Worm (Caenorhabditis elegans): ENCODE measurements around the gene F10C2.3.
A peak's percentile ranks its signal among the peaks of the same experiment; 100 is the strongest.

The F10C2.3 gene

DNA sequence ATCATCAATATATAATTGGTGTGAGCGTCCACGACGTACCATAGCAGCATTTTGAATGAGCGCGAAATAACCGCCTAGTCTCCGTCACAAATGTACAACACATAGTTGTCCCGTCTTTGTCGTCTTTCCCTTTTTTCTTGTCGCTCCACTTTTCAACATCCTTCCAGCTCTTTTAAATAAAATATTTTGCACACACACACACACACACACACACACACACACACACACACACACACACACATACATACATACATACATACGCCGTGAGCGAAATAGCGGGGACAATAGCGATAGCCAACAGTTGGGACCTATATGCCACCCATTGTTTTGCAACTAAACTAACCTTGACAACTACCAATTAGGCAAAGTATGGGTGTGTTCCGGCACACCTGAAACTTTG lies 18.2 kb downstream of the F10C2.3 start:
- no peak for TF ChIP-seq hmg-4 (GFP tag; optimal IDR thresholded peaks at IDR 0.05)
- TF ChIP-seq ets-7 (tag; optimal IDR thresholded peaks at IDR 0.05): no peak
- no peak for TF ChIP-seq B0310.2 (tag; optimal IDR thresholded peaks at IDR 0.05)
- no peak for TF ChIP-seq scrt-1 (GFP tag; IDR thresholded peaks at IDR 0.05)
- no peak for TF ChIP-seq sea-1 (GFP tag; conservative IDR thresholded peaks at IDR 0.05)
- no peak for TF ChIP-seq tbx-37 (GFP tag; conservative IDR thresholded peaks at IDR 0.05)
- TF ChIP-seq hmbx-1 (tag; optimal IDR thresholded peaks at IDR 0.05): no peak
- no peak for TF ChIP-seq aly-1 (tag; optimal IDR thresholded peaks at IDR 0.05)
- TF ChIP-seq tbx-11 (GFP tag; IDR thresholded peaks at IDR 0.05): no peak
- no peak for TF ChIP-seq ceh-36 (tag; optimal IDR thresholded peaks at IDR 0.05)

ce11 chrV:12038783-12039182 lies 18.7 kb downstream of the F10C2.3 start:
- TF ChIP-seq tbx-37 (GFP tag; conservative IDR thresholded peaks at IDR 0.05): no peak
- peak; percentile 62 for TF ChIP-seq hmg-4 (GFP tag; optimal IDR thresholded peaks at IDR 0.05)
- TF ChIP-seq sea-1 (GFP tag; conservative IDR thresholded peaks at IDR 0.05): no peak
- peak; percentile 8 for TF ChIP-seq aly-1 (tag; optimal IDR thresholded peaks at IDR 0.05)
- TF ChIP-seq scrt-1 (GFP tag; IDR thresholded peaks at IDR 0.05): peak; percentile 54; the same call in 1 of the 2 replicates
- no peak for TF ChIP-seq ets-7 (tag; optimal IDR thresholded peaks at IDR 0.05)
- no peak for TF ChIP-seq hnd-1 (tag; optimal IDR thresholded peaks at IDR 0.05)
- TF ChIP-seq ama-1 (optimal IDR thresholded peaks at IDR 0.05): no peak
- TF ChIP-seq flt-1 (GFP tag; IDR thresholded peaks at IDR 0.05): no peak
- TF ChIP-seq F13C5.2 (tag; optimal IDR thresholded peaks at IDR 0.05): no peak
- TF ChIP-seq ceh-36 (tag; optimal IDR thresholded peaks at IDR 0.05): no peak

- no peak for TF ChIP-seq tbx-11 (GFP tag; IDR thresholded peaks at IDR 0.05)
- TF ChIP-seq sea-1 (GFP tag; conservative IDR thresholded peaks at IDR 0.05): 0 out of 2 replicates have a peak, but pooled peaks have one; percentile 7
- peak; percentile 52 for TF ChIP-seq hmg-4 (GFP tag; optimal IDR thresholded peaks at IDR 0.05)
Measured at ce11 chrV:12039755-12040154, 19.6 kb downstream of the F10C2.3 start.

DNA sequence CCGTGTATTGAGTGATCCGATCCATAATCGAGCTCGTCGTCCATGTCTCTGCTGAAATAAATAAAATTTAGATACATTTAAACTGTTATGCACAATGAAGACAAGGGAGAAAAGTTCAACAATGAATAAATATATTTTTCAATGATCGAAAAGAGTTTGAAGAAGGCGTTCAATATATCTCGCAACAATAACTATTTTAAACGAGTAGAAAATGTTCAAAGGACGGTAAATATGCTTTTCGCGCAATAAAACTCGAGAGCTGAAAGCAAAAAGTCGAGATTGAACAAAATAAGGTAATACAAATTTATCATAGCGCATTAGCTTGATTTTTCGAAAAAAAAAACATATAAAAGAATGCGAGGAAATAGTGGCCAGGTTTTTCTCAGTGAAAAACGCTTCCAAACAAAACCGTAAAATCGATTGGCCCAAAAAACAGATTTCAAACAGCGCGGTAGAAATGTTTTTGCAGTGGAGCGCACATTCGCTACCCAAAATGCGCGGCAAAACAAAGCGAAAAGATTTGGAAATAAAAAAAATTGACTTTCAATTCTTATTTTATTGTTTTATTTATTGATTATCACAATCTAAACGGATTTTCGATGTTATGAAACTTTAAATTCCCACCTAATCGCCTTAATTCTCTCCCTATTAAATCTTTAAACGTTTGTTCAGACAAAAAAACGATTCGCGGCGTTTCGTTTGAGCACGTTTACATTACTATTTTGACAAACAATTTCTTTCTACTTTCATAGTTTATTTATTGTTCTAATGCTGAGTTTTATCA lies 20.9 kb downstream of the F10C2.3 start, which contains the start of the genes kup-1 and F10C2.4:
Gene kup-1, minus strand, starts transcription at position 51 of the 784 bp plus-strand sequence.
Gene F10C2.4, plus strand, starts transcription at position 734 of the 784 bp plus-strand sequence.
- TF ChIP-seq pes-1 (GFP tag; IDR thresholded peaks at IDR 0.05): no peak
- no peak for TF ChIP-seq ets-7 (tag; optimal IDR thresholded peaks at IDR 0.05)
- TF ChIP-seq scrt-1 (GFP tag; IDR thresholded peaks at IDR 0.05): no peak
- TF ChIP-seq sea-1 (GFP tag; conservative IDR thresholded peaks at IDR 0.05): no peak
- no peak for TF ChIP-seq hmbx-1 (tag; optimal IDR thresholded peaks at IDR 0.05)
- no peak for TF ChIP-seq tbx-11 (GFP tag; IDR thresholded peaks at IDR 0.05)
- no peak for TF ChIP-seq hnd-1 (tag; optimal IDR thresholded peaks at IDR 0.05)
- TF ChIP-seq tbx-37 (GFP tag; conservative IDR thresholded peaks at IDR 0.05): no peak

ce11 chrV:12045132-12045531 lies 25.0 kb downstream of the F10C2.3 start, which contains the start of gene F10C2.5:
Gene F10C2.5 (plus strand): TSS chrV:12045432.
- TF ChIP-seq tbx-37 (GFP tag; conservative IDR thresholded peaks at IDR 0.05) (no peak), flt-1 (GFP tag; IDR thresholded peaks at IDR 0.05) (no peak), hnd-1 (tag; optimal IDR thresholded peaks at IDR 0.05) (no peak), ama-1 (optimal IDR thresholded peaks at IDR 0.05) (no peak), pes-1 (GFP tag; IDR thresholded peaks at IDR 0.05) (no peak), aly-1 (tag; optimal IDR thresholded peaks at IDR 0.05) (no peak), ceh-36 (tag; optimal IDR thresholded peaks at IDR 0.05) (no peak), sea-1 (GFP tag; conservative IDR thresholded peaks at IDR 0.05) (no peak), ets-7 (tag; optimal IDR thresholded peaks at IDR 0.05) (no peak), tra-4 (tag; optimal IDR thresholded peaks at IDR 0.05) (no peak), tbx-11 (GFP tag; IDR thresholded peaks at IDR 0.05) (no peak), hmg-4 (GFP tag; optimal IDR thresholded peaks at IDR 0.05) (no peak)

DNA sequence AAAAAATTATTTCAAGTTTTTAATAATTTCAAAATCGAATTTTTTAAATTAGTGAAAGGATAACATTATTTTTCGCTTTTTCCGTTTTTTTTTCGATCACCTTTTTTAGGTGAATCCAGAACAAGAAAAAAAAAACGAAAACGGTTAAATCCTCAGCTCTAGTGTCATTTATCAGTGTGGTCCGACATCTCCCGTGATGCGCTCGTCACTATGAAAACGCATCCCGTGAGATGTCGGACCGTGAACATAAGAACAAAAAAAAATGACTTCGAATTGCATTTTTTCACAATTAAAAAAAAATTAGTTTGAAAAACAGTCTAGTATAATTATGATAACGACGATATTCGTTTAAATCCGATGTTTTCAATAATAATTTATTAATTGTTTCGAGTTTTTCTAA lies 27.6 kb downstream of the F10C2.3 start:
- TF ChIP-seq hnd-1 (tag; optimal IDR thresholded peaks at IDR 0.05): no peak
- TF ChIP-seq pes-1 (GFP tag; IDR thresholded peaks at IDR 0.05): no peak
- TF ChIP-seq ceh-13 (GFP tag; optimal IDR thresholded peaks at IDR 0.05): no peak
- TF ChIP-seq flt-1 (GFP tag; IDR thresholded peaks at IDR 0.05): no peak
- TF ChIP-seq ama-1 (optimal IDR thresholded peaks at IDR 0.05): no peak
- no peak for TF ChIP-seq ets-7 (tag; optimal IDR thresholded peaks at IDR 0.05)
- no peak for TF ChIP-seq hmg-4 (GFP tag; optimal IDR thresholded peaks at IDR 0.05)
- TF ChIP-seq hmbx-1 (tag; optimal IDR thresholded peaks at IDR 0.05): no peak
- TF ChIP-seq B0310.2 (tag; optimal IDR thresholded peaks at IDR 0.05): no peak
- TF ChIP-seq tbx-37 (GFP tag; conservative IDR thresholded peaks at IDR 0.05): no peak
- no peak for TF ChIP-seq tra-4 (tag; optimal IDR thresholded peaks at IDR 0.05)

DNA sequence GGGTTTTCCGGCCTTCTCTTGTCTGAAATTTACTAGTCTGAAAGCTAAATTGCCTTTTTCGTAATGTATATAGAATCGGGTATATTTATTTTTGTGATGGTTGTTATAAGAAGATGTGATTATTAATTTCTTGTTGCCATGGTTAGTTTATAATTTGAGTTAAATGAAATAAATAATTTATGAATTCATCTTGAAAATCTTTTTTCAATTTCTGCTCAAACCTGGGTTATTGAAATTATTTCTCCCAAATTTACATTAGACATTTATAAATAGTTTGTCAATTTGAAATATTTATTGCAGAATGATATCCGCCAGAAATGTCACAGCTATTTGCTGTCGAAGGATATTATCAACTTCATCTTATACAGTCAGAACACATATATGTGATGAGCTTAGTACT lies 28.3 kb downstream of the F10C2.3 start, which contains the start of gene dars-2:
Gene dars-2, plus strand, starts transcription at position 301 of the 400 bp plus-strand sequence.
- TF ChIP-seq sea-1 (GFP tag; conservative IDR thresholded peaks at IDR 0.05): no peak
- TF ChIP-seq pes-1 (GFP tag; IDR thresholded peaks at IDR 0.05): no peak
- no peak for TF ChIP-seq ceh-36 (tag; optimal IDR thresholded peaks at IDR 0.05)
- no peak for TF ChIP-seq B0310.2 (tag; optimal IDR thresholded peaks at IDR 0.05)
- no peak for TF ChIP-seq aly-1 (tag; optimal IDR thresholded peaks at IDR 0.05)
- no peak for TF ChIP-seq hmbx-1 (tag; optimal IDR thresholded peaks at IDR 0.05)
- no peak for TF ChIP-seq F13C5.2 (tag; optimal IDR thresholded peaks at IDR 0.05)

DNA sequence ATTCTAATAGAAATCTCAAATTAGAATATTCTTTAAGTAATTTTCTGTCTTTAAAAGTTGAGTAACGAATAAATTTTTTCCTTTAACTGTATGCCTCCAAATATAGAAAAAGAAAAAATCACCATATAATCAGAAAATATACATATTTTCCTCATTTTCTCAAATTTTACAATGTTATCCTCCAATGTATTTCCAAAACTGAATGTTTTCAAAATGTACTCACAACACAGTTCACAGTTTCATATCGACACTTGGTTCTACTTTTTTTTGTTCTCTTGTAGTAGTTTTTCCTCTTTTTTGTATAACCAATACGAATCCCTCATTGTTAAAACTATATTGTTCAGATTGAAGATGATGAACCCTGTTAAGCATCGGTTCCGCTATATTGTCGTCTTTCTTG lies 33.5 kb downstream of the F10C2.3 start, which contains the start of gene F10C2.7:
Gene F10C2.7, plus strand, starts transcription at position 301 of the 400 bp plus-strand sequence.
- TF ChIP-seq ceh-36 (tag; optimal IDR thresholded peaks at IDR 0.05) (no peak), F13C5.2 (tag; optimal IDR thresholded peaks at IDR 0.05) (no peak)

Measured in whole organism, early embryonic.